Fruit fly (Drosophila melanogaster) whole organism, embryonic: ENCODE measurements around the gene CG9662.

Experiments used
- ATbp ChIP-seq: fragments of 200-800 bp; sonication (Bioruptor generic); optimal IDR thresholded peaks from 2 replicates; lab custom pipeline; 2017; ENCODE audit warnings: missing biosample characterization, mild to moderate bottlenecking, missing genetic modification characterization, missing genetic modification reagents
- BEAF-32 ChIP-seq: fragments of 200-800 bp; sonication (Bioruptor generic); optimal IDR thresholded peaks from 3 replicates; lab custom pipeline; 2017; ENCODE audit warnings: missing biosample characterization, missing genetic modification characterization, mild to moderate bottlenecking, moderate library complexity, missing genetic modification reagents
- Bgb ChIP-seq: fragments of 200-800 bp; sonication (Bioruptor generic); IDR thresholded peaks from 2 replicates; pipeline ENCODE4 v1.3.6; 2022; ENCODE audit warnings: missing biosample characterization, missing genetic modification characterization; ENCODE audit not compliant: partially characterized antibody
- CG1024 ChIP-seq: fragments of 200-800 bp; sonication (Bioruptor generic); IDR thresholded peaks from 2 replicates; pipeline ENCODE4 v1.3.6; 2022; ENCODE audit warnings: missing biosample characterization, missing genetic modification characterization
- CG10565 ChIP-seq: fragments of 200-800 bp; sonication (Bioruptor generic); optimal IDR thresholded peaks from 3 replicates; lab custom pipeline; 2016; ENCODE audit warnings: missing biosample characterization, mild to moderate bottlenecking, missing genetic modification characterization
- CG11247 ChIP-seq: fragments of 200-800 bp; sonication (Bioruptor generic); IDR thresholded peaks from 2 replicates; pipeline ENCODE4 v1.3.6; 2022; ENCODE audit warnings: missing biosample characterization, missing genetic modification characterization
- CG11456 ChIP-seq: fragments of 200-800 bp; sonication (Bioruptor generic); IDR thresholded peaks from 3 replicates; pipeline ENCODE4 v1.3.6; 2022; ENCODE audit warnings: missing biosample characterization, missing genetic modification characterization
- CG12155 ChIP-seq: fragments of 200-800 bp; sonication (Bioruptor generic); optimal IDR thresholded peaks from 3 replicates; lab custom pipeline; 2016; ENCODE audit warnings: missing biosample characterization, missing genetic modification characterization
- CG12219 ChIP-seq: fragments of 200-800 bp; sonication (Bioruptor generic); optimal IDR thresholded peaks from 3 replicates; lab custom pipeline; 2018; ENCODE audit warnings: missing biosample characterization, mild to moderate bottlenecking, missing genetic modification characterization
- CG12299 ChIP-seq: fragments of 200-800 bp; sonication (Bioruptor generic); optimal IDR thresholded peaks from 2 replicates; lab custom pipeline; 2018; ENCODE audit warnings: missing biosample characterization, mild to moderate bottlenecking, missing genetic modification characterization
- CG14965 ChIP-seq: fragments of 200-800 bp; sonication (Bioruptor generic); optimal IDR thresholded peaks from 2 replicates; lab custom pipeline; 2016; ENCODE audit warnings: missing biosample characterization, missing genetic modification characterization, borderline replicate concordance
- CG15696 ChIP-seq: fragments of 200-800 bp; sonication (Bioruptor generic); optimal IDR thresholded peaks from 2 replicates; lab custom pipeline; 2019; ENCODE audit warnings: missing biosample characterization, mild to moderate bottlenecking, missing genetic modification characterization, moderate library complexity
- CG34422 ChIP-seq: fragments of 200-800 bp; sonication (Bioruptor generic); IDR thresholded peaks from 3 replicates; pipeline ENCODE4 v1.3.6; 2022; ENCODE audit warnings: missing biosample characterization, missing genetic modification characterization
- CG4282 ChIP-seq: fragments of 200-800 bp; sonication (Bioruptor generic); optimal IDR thresholded peaks from 2 replicates; lab custom pipeline; 2016; ENCODE audit warnings: missing biosample characterization, missing genetic modification characterization
- CG4360 ChIP-seq: fragments of 200-800 bp; sonication (Bioruptor generic); IDR thresholded peaks from 2 replicates; pipeline ENCODE4 v1.3.6; 2022; ENCODE audit warnings: missing biosample characterization, missing genetic modification characterization
- CG4820 ChIP-seq: fragments of 200-800 bp; sonication (Bioruptor generic); optimal IDR thresholded peaks from 3 replicates; lab custom pipeline; 2016; ENCODE audit warnings: missing biosample characterization, missing genetic modification characterization
- CG6175 ChIP-seq: fragments of 200-800 bp; sonication (Bioruptor generic); IDR thresholded peaks from 3 replicates; pipeline ENCODE4 v1.3.6; 2022; ENCODE audit warnings: missing biosample characterization, missing genetic modification characterization
- CG6791 ChIP-seq: fragments of 200-800 bp; sonication (Bioruptor generic); IDR thresholded peaks from 3 replicates; pipeline ENCODE4 v1.3.6; 2022; ENCODE audit warnings: missing biosample characterization, missing genetic modification characterization; ENCODE audit not compliant: partially characterized antibody
- CG6813 ChIP-seq: fragments of 200-800 bp; sonication (Bioruptor generic); optimal IDR thresholded peaks from 2 replicates; lab custom pipeline; 2017; ENCODE audit warnings: missing biosample characterization, missing genetic modification characterization, mild to moderate bottlenecking, moderate library complexity, missing genetic modification reagents
- CG7928 ChIP-seq: fragments of 200-800 bp; sonication (Bioruptor generic); optimal IDR thresholded peaks from 2 replicates; lab custom pipeline; 2017; ENCODE audit warnings: missing biosample characterization, mild to moderate bottlenecking, missing genetic modification characterization
- CG9932 ChIP-seq: fragments of 200-800 bp; sonication (Bioruptor generic); IDR thresholded peaks from 2 replicates; pipeline ENCODE4 v1.3.6; 2022; ENCODE audit warnings: missing biosample characterization, missing genetic modification characterization
- CHES-1-like ChIP-seq: fragments of 200-800 bp; sonication (Bioruptor generic); optimal IDR thresholded peaks from 2 replicates; lab custom pipeline; 2016; ENCODE audit warnings: missing biosample characterization, missing genetic modification characterization
- CTCF ChIP-seq: fragments of 200-800 bp; sonication (Bioruptor generic); optimal IDR thresholded peaks from 2 replicates; lab custom pipeline; 2017; ENCODE audit warnings: missing biosample characterization, mild to moderate bottlenecking, missing genetic modification characterization, moderate library complexity
- Dref ChIP-seq: fragments of 200-800 bp; sonication (Bioruptor generic); IDR thresholded peaks from 2 replicates; pipeline ENCODE4 v1.3.6; 2022; ENCODE audit warnings: missing biosample characterization, missing genetic modification characterization
- HLH3B ChIP-seq: fragments of 200-800 bp; sonication (Bioruptor generic); IDR thresholded peaks from 2 replicates; pipeline ENCODE4 v1.3.6; 2022; ENCODE audit warnings: missing biosample characterization, missing genetic modification characterization
- Hand ChIP-seq: fragments of 200-800 bp; sonication (Bioruptor generic); optimal IDR thresholded peaks from 2 replicates; lab custom pipeline; 2017; ENCODE audit warnings: mild to moderate bottlenecking, missing biosample characterization, missing genetic modification reagents, missing genetic modification characterization
- HmgD ChIP-seq: fragments of 200-800 bp; sonication (Bioruptor generic); optimal IDR thresholded peaks from 3 replicates; lab custom pipeline; 2016; ENCODE audit warnings: missing biosample characterization, missing genetic modification characterization
- Hmx ChIP-seq: fragments of 200-800 bp; sonication (Bioruptor generic); optimal IDR thresholded peaks from 2 replicates; lab custom pipeline; 2016; ENCODE audit warnings: missing biosample characterization, missing genetic modification characterization
- Hr51 ChIP-seq, 2 experiments: fragments of 200-800 bp; sonication (Bioruptor generic); optimal IDR thresholded peaks; 2 replicates in 1 of 2; 3 replicates in 1 of 2; lab custom pipeline; 2016 to 2018; ENCODE audit warnings: missing biosample characterization in 2 of 2, missing genetic modification characterization in 2 of 2, mild to moderate bottlenecking in 1 of 2, moderate library complexity in 1 of 2
- Kr ChIP-seq: fragments of 200-800 bp; sonication (Bioruptor generic); optimal IDR thresholded peaks from 2 replicates; lab custom pipeline; 2017; ENCODE audit warnings: missing biosample characterization, mild to moderate bottlenecking, missing genetic modification characterization
- MBD-R2 ChIP-seq: fragments of 200-800 bp; sonication (Bioruptor generic); IDR thresholded peaks from 2 replicates; pipeline ENCODE4 v1.3.6; 2022; ENCODE audit warnings: missing biosample characterization, missing genetic modification characterization
- Max ChIP-seq: fragments of 200-800 bp; sonication (Bioruptor generic); optimal IDR thresholded peaks from 2 replicates; lab custom pipeline; 2016; ENCODE audit warnings: missing biosample characterization, mild to moderate bottlenecking, missing genetic modification characterization
- Med ChIP-seq: fragments of 200-800 bp; sonication (Bioruptor generic); peaks from one replicate; lab custom pipeline; 2016; ENCODE audit warnings: missing biosample characterization, missing genetic modification characterization, mild to moderate bottlenecking, inconsistent platforms, moderate library complexity
- Oli ChIP-seq: fragments of 200-800 bp; sonication (Bioruptor generic); optimal IDR thresholded peaks from 2 replicates; lab custom pipeline; 2018; ENCODE audit warnings: missing biosample characterization, mild to moderate bottlenecking, missing genetic modification characterization, moderate library complexity
- PHDP ChIP-seq: fragments of 200-800 bp; sonication (Bioruptor generic); optimal IDR thresholded peaks from 3 replicates; lab custom pipeline; 2018; ENCODE audit warnings: missing biosample characterization, mild to moderate bottlenecking, missing genetic modification characterization, moderate library complexity
- Pdp1 ChIP-seq, 2 experiments: fragments of 200-800 bp; sonication (Bioruptor generic); optimal IDR thresholded peaks; 3 replicates each; lab custom pipeline; 2016; ENCODE audit warnings: missing biosample characterization in 2 of 2, missing genetic modification characterization in 2 of 2, mild to moderate bottlenecking in 1 of 2, moderate library complexity in 1 of 2
- Sox100B ChIP-seq: fragments of 200-800 bp; sonication (Bioruptor generic); optimal IDR thresholded peaks from 3 replicates; lab custom pipeline; 2018; ENCODE audit warnings: missing biosample characterization, mild to moderate bottlenecking, missing genetic modification characterization
- Sry-β ChIP-seq: fragments of 200-800 bp; sonication (Bioruptor generic); optimal IDR thresholded peaks from 2 replicates; lab custom pipeline; 2018; ENCODE audit warnings: missing biosample characterization, mild to moderate bottlenecking, missing genetic modification characterization, moderate library complexity
- Stat92E ChIP-seq, 3 experiments: fragments of >200 bp in 2 of 3; fragments of 200-800 bp in 1 of 3; sonication (Bioruptor generic) in 1 of 3; optimal IDR thresholded peaks; 2 replicates each; lab custom pipeline; 2017 to 2019; ENCODE audit warnings: missing biosample characterization in 3 of 3, missing genetic modification characterization in 3 of 3, mild to moderate bottlenecking in 1 of 3, moderate library complexity in 1 of 3
- chif ChIP-seq, 2 experiments: fragments of 200-800 bp; sonication (Bioruptor generic); optimal IDR thresholded peaks; 3 replicates each; lab custom pipeline; 2016; ENCODE audit warnings: missing biosample characterization in 2 of 2, missing genetic modification characterization in 2 of 2
- croc ChIP-seq: fragments of 200-800 bp; sonication (Bioruptor generic); conservative IDR thresholded peaks from 3 replicates; pipeline ENCODE4 v1.3.6; 2022; ENCODE audit warnings: missing biosample characterization, missing genetic modification characterization
- eyg ChIP-seq: fragments of 200-800 bp; sonication (Bioruptor generic); optimal IDR thresholded peaks from 3 replicates; lab custom pipeline; 2016; ENCODE audit warnings: missing biosample characterization, missing genetic modification characterization
- gce ChIP-seq: fragments of 200-800 bp; sonication (Bioruptor generic); IDR thresholded peaks from 3 replicates; pipeline ENCODE4 v1.3.6; 2022; ENCODE audit warnings: missing biosample characterization, missing genetic modification characterization
- ind ChIP-seq: fragments of 200-800 bp; sonication (Bioruptor generic); optimal IDR thresholded peaks from 3 replicates; lab custom pipeline; 2016; ENCODE audit warnings: missing biosample characterization, missing genetic modification characterization
- maf-S ChIP-seq: fragments of 200-800 bp; sonication (Bioruptor generic); optimal IDR thresholded peaks from 2 replicates; lab custom pipeline; 2016; ENCODE audit warnings: missing biosample characterization, missing genetic modification characterization
- mam ChIP-seq: fragments of 200-800 bp; sonication (Bioruptor generic); optimal IDR thresholded peaks from 3 replicates; lab custom pipeline; 2016; ENCODE audit warnings: missing biosample characterization, missing genetic modification characterization
- pfk ChIP-seq: fragments of 200-800 bp; sonication (Bioruptor generic); optimal IDR thresholded peaks from 2 replicates; lab custom pipeline; 2018; ENCODE audit warnings: missing biosample characterization, mild to moderate bottlenecking, missing genetic modification characterization, moderate library complexity
- tin ChIP-seq: fragments of 200-800 bp; sonication (Bioruptor generic); optimal IDR thresholded peaks from 3 replicates; lab custom pipeline; 2016; ENCODE audit warnings: missing biosample characterization, missing genetic modification characterization
- trem ChIP-seq: fragments of 200-800 bp; optimal IDR thresholded peaks from 3 replicates; lab custom pipeline; 2019; ENCODE audit warnings: missing biosample characterization, mild to moderate bottlenecking, missing genetic modification characterization, moderate library complexity
- unpg ChIP-seq: fragments of 200-800 bp; sonication (Bioruptor generic); optimal IDR thresholded peaks from 3 replicates; lab custom pipeline; 2018; ENCODE audit warnings: missing biosample characterization, mild to moderate bottlenecking, missing genetic modification characterization, moderate library complexity
- zen2 ChIP-seq: fragments of 200-800 bp; sonication (Bioruptor generic); IDR thresholded peaks from 3 replicates; pipeline ENCODE4 v1.3.6; 2022; ENCODE audit warnings: missing biosample characterization, missing genetic modification characterization; ENCODE audit not compliant: partially characterized antibody

CG9662 gene

dm6 chr2L:3373242-3373641 is 3.3 kb downstream of the CG9662 start, which contains the start of gene GramD1B (continued):
- TF ChIP-seq CTCF (GFP tag; lab: Kevin White, UChicago) (peak; percentile 10), CG34422 (no peak), CG4282 (GFP tag; lab: Kevin White, UChicago) (no peak), tin (GFP tag; lab: Kevin White, UChicago) (peak; percentile 4), CG6813 (GFP tag; lab: Kevin White, UChicago) (no peak), CG7928 (no peak), unpg (GFP tag; lab: Kevin White, UChicago) (no peak), CG14965 (no peak), CHES-1-like (GFP tag; lab: Kevin White, UChicago) (peak; percentile 42), CG9932 (GFP tag; lab: Robert Waterston, UW) (peak; percentile 61), Max (GFP tag; lab: Kevin White, UChicago) (no peak), CG12299 (tag; lab: Kevin White, UChicago) (peak; percentile 53), pfk (GFP tag; lab: Kevin White, UChicago) (no peak), HmgD (GFP tag; lab: Kevin White, UChicago) (peak; percentile 13), ATbp (GFP tag; lab: Kevin White, UChicago) (no peak), Stat92E (GFP tag; optimal IDR thresholded peaks at IDR 0.05; lab: Kevin White, UChicago) (peak in 1 of 3 experiments; percentile 10), eyg (GFP tag; lab: Kevin White, UChicago) (no peak), CG1024 (no peak), MBD-R2 (GFP tag; lab: Robert Waterston, UW) (peak; percentile 43; the same call in 1 of the 2 replicates), Med (GFP tag; lab: Kevin White, UChicago) (peak; percentile 83), Oli (tag; lab: Kevin White, UChicago) (no peak), CG12219 (GFP tag; lab: Kevin White, UChicago) (no peak), croc (GFP tag; lab: Robert Waterston, UW) (no peak), BEAF-32 (GFP tag; lab: Kevin White, UChicago) (peak; percentile 49), Hmx (GFP tag; lab: Kevin White, UChicago) (no peak), Dref (GFP tag; lab: Robert Waterston, UW) (peak; percentile 19; the same call in 1 of the 2 replicates), Pdp1 (GFP tag; optimal IDR thresholded peaks at IDR 0.05; lab: Kevin White, UChicago) (peak in 1 of 2 experiments; percentile 6), Sry-β (no peak), CG4360 (GFP tag; lab: Robert Waterston, UW) (no peak), PHDP (tag; lab: Kevin White, UChicago) (peak; percentile 38), CG4820 (GFP tag; lab: Kevin White, UChicago) (no peak), CG10565 (GFP tag; lab: Kevin White, UChicago) (no peak), CG11456 (no peak), CG12155 (GFP tag; lab: Kevin White, UChicago) (no peak), CG15696 (no peak), Hr51 (GFP tag; optimal IDR thresholded peaks at IDR 0.05; lab: Kevin White, UChicago) (no peak), mam (GFP tag; lab: Kevin White, UChicago) (no peak), HLH3B (no peak), ind (GFP tag; lab: Kevin White, UChicago) (no peak), gce (GFP tag; lab: Robert Waterston, UW) (no peak), CG6791 (0 out of 3 replicates have a peak, but pooled peaks have one; percentile 38), trem (tag; lab: Kevin White, UChicago) (peak; percentile 62), Kr (GFP tag; lab: Kevin White, UChicago) (no peak), Bgb (peak; percentile 50), Hand (GFP tag; lab: Kevin White, UChicago) (no peak), CG6175 (GFP tag; lab: Robert Waterston, UW) (no peak), zen2 (GFP tag; lab: Robert Waterston, UW) (peak; percentile 43; the same call in 1 of the 3 replicates), maf-S (GFP tag; lab: Kevin White, UChicago) (no peak), chif (GFP tag; optimal IDR thresholded peaks at IDR 0.05; lab: Kevin White, UChicago) (no peak), Sox100B (GFP tag; lab: Kevin White, UChicago) (no peak), CG11247 (GFP tag; lab: Robert Waterston, UW) (no peak)
